Fruit fly (Drosophila melanogaster) whole organism, wandering third instar larva: ENCODE data around the gene CG31496.

Source experiments
- Abd-B ChIP-seq: fragments of >200 bp; optimal IDR thresholded peaks from 2 replicates; lab custom pipeline; 2017; ENCODE audit warnings: missing biosample characterization, missing genetic modification characterization
- CG32264 ChIP-seq: fragments of 200-800 bp; sonication (Bioruptor generic); optimal IDR thresholded peaks from 2 replicates; lab custom pipeline; 2016; ENCODE audit warnings: missing biosample characterization, missing genetic modification characterization
- CG9705 ChIP-seq: fragments of 200-800 bp; sonication (Bioruptor generic); optimal IDR thresholded peaks from 2 replicates; lab custom pipeline; 2018; ENCODE audit warnings: missing biosample characterization, mild to moderate bottlenecking, missing genetic modification characterization
- CrebA ChIP-seq: fragments of 200-800 bp; sonication (Bioruptor generic); optimal IDR thresholded peaks from 2 replicates; lab custom pipeline; 2016; ENCODE audit warnings: missing biosample characterization, mild to moderate bottlenecking, missing genetic modification characterization, borderline replicate concordance
- Dfd ChIP-seq: fragments of >200 bp; optimal IDR thresholded peaks from 2 replicates; lab custom pipeline; 2017; ENCODE audit warnings: missing biosample characterization, missing genetic modification characterization
- Dif ChIP-seq: fragments of 200-275, 200-300 bp; sonication (Bioruptor generic); optimal IDR thresholded peaks from 2 replicates; lab custom pipeline; 2018; ENCODE audit warnings: missing biosample characterization, missing genetic modification characterization; ENCODE audit not compliant: partially characterized antibody
- GATAd ChIP-seq: sonication (Bioruptor generic); optimal IDR thresholded peaks from 2 replicates; lab custom pipeline; 2016; ENCODE audit warnings: missing biosample characterization, missing genetic modification characterization
- HLH106 ChIP-seq: fragments of 200-800 bp; optimal IDR thresholded peaks from 3 replicates; lab custom pipeline; 2019; ENCODE audit warnings: missing biosample characterization, mild to moderate bottlenecking, missing genetic modification characterization, moderate library complexity
- Hnf4 ChIP-seq: fragments of 200-800 bp; sonication (Bioruptor generic); optimal IDR thresholded peaks from 2 replicates; lab custom pipeline; 2016; ENCODE audit warnings: missing biosample characterization, mild to moderate bottlenecking, missing genetic modification characterization
- Hr78 ChIP-seq: fragments of >200 bp; optimal IDR thresholded peaks from 2 replicates; lab custom pipeline; 2017; ENCODE audit warnings: missing biosample characterization, missing genetic modification characterization
- Hr83 ChIP-seq: fragments of 200-300 bp; sonication (Bioruptor generic); optimal IDR thresholded peaks from 2 replicates; lab custom pipeline; 2016; ENCODE audit warnings: missing biosample characterization, mild to moderate bottlenecking, missing genetic modification characterization, moderate library complexity; ENCODE audit not compliant: poor library complexity, severe bottlenecking
- Jra ChIP-seq: sonication (Bioruptor generic); optimal IDR thresholded peaks from 2 replicates; lab custom pipeline; 2016; ENCODE audit warnings: missing biosample characterization, missing genetic modification characterization
- Mio ChIP-seq: sonication (Bioruptor generic); optimal IDR thresholded peaks from 2 replicates; lab custom pipeline; 2016; ENCODE audit warnings: missing biosample characterization, missing genetic modification characterization
- Myc ChIP-seq: fragments of >200 bp; optimal IDR thresholded peaks from 2 replicates; lab custom pipeline; 2017
- N ChIP-seq: fragments of >200 bp; optimal IDR thresholded peaks from 2 replicates; lab custom pipeline; 2018; ENCODE audit warnings: missing biosample characterization, missing external identifiers, missing genetic modification characterization
- OdsH ChIP-seq: fragments of 200-800 bp; sonication (Bioruptor generic); optimal IDR thresholded peaks from 2 replicates; lab custom pipeline; 2016; ENCODE audit warnings: missing biosample characterization, mild to moderate bottlenecking, missing genetic modification characterization
- Rel ChIP-seq, 2 experiments: fragments of 200-800 bp; sonication (Bioruptor generic) in 1 of 2; optimal IDR thresholded peaks; 2 replicates in 1 of 2; 3 replicates in 1 of 2; lab custom pipeline; 2016 to 2019; ENCODE audit warnings: mild to moderate bottlenecking in 2 of 2, missing biosample characterization in 2 of 2, missing genetic modification characterization in 2 of 2, moderate library complexity in 1 of 2
- Sp1 ChIP-seq: fragments of 200-800 bp; sonication (Bioruptor generic); optimal IDR thresholded peaks from 3 replicates; lab custom pipeline; 2019; ENCODE audit warnings: missing biosample characterization, mild to moderate bottlenecking, missing genetic modification characterization, moderate library complexity
- Vsx2 ChIP-seq: fragments of 200-300, 225-300 bp; sonication (Bioruptor generic); optimal IDR thresholded peaks from 2 replicates; lab custom pipeline; 2018; ENCODE audit warnings: missing biosample characterization, missing genetic modification characterization; ENCODE audit not compliant: partially characterized antibody
- br ChIP-seq: fragments of 200-800 bp; sonication (Bioruptor generic); optimal IDR thresholded peaks from 2 replicates; lab custom pipeline; 2016; ENCODE audit warnings: missing biosample characterization, missing genetic modification characterization
- brk ChIP-seq: fragments of 200-800 bp; sonication (Bioruptor generic); optimal IDR thresholded peaks from 2 replicates; lab custom pipeline; 2016; ENCODE audit warnings: missing biosample characterization, mild to moderate bottlenecking, missing genetic modification characterization
- dl ChIP-seq, 2 experiments: fragments of 175-275, 200-275 bp in 1 of 2; fragments of 200-275 bp in 1 of 2; sonication (Bioruptor generic); optimal IDR thresholded peaks; lab custom pipeline; 2018; ENCODE audit warnings: mild to moderate bottlenecking in 2 of 2, missing biosample characterization in 2 of 2, missing genetic modification characterization in 2 of 2, moderate library complexity in 2 of 2; ENCODE audit not compliant: partially characterized antibody in 2 of 2, insufficient read depth in 1 of 2
- dmrt93B ChIP-seq: fragments of 200-800 bp; sonication (Bioruptor generic); optimal IDR thresholded peaks from 2 replicates; lab custom pipeline; 2018; ENCODE audit warnings: missing biosample characterization, mild to moderate bottlenecking, missing genetic modification characterization
- dsf ChIP-seq: sonication (Bioruptor generic); optimal IDR thresholded peaks from 2 replicates; lab custom pipeline; 2016; ENCODE audit warnings: missing biosample characterization, missing genetic modification characterization, borderline replicate concordance
- ey ChIP-seq: fragments of 200-800 bp; sonication (Bioruptor generic); optimal IDR thresholded peaks from 2 replicates; lab custom pipeline; 2016; ENCODE audit warnings: missing biosample characterization, missing genetic modification characterization
- foxo ChIP-seq, 2 experiments: fragments of 200-800 bp; sonication (Bioruptor generic); optimal IDR thresholded peaks; 2 replicates in 1 of 2; 3 replicates in 1 of 2; lab custom pipeline; 2016 to 2017; ENCODE audit warnings: missing biosample characterization in 2 of 2, missing genetic modification characterization in 2 of 2
- fru ChIP-seq: fragments of 200-800 bp; sonication (Bioruptor generic); optimal IDR thresholded peaks from 3 replicates; lab custom pipeline; 2016; ENCODE audit warnings: missing biosample characterization, mild to moderate bottlenecking, missing genetic modification characterization
- h ChIP-seq: fragments of 200-800 bp; sonication (Bioruptor generic); optimal IDR thresholded peaks from 3 replicates; lab custom pipeline; 2016; ENCODE audit warnings: missing biosample characterization, mild to moderate bottlenecking, missing genetic modification characterization
- jim ChIP-seq: fragments of 175-275, 200-325 bp; sonication (Bioruptor generic); optimal IDR thresholded peaks from 2 replicates; lab custom pipeline; 2016; ENCODE audit warnings: missing biosample characterization, mild to moderate bottlenecking, missing genetic modification characterization
- lola ChIP-seq: fragments of >200 bp; optimal IDR thresholded peaks from 2 replicates; lab custom pipeline; 2017; ENCODE audit warnings: missing biosample characterization, missing genetic modification characterization
- pan ChIP-seq: fragments of >200 bp; optimal IDR thresholded peaks from 2 replicates; lab custom pipeline; 2017
- psq ChIP-seq: fragments of 200-800 bp; sonication (Bioruptor generic); optimal IDR thresholded peaks from 3 replicates; lab custom pipeline; 2017; ENCODE audit warnings: missing biosample characterization, mild to moderate bottlenecking, missing genetic modification characterization, moderate library complexity
- rgr ChIP-seq: fragments of 200-800 bp; sonication (Bioruptor generic); optimal IDR thresholded peaks from 3 replicates; lab custom pipeline; 2016; ENCODE audit warnings: missing biosample characterization, mild to moderate bottlenecking, missing genetic modification characterization
- sage ChIP-seq: fragments of 200-800 bp; sonication (Bioruptor generic); optimal IDR thresholded peaks from 2 replicates; lab custom pipeline; 2016; ENCODE audit warnings: missing biosample characterization, mild to moderate bottlenecking, missing genetic modification characterization
- sv ChIP-seq: fragments of 200-800 bp; sonication (Bioruptor generic); optimal IDR thresholded peaks from 3 replicates; lab custom pipeline; 2016; ENCODE audit warnings: missing biosample characterization, missing genetic modification characterization
- tai ChIP-seq: sonication (Bioruptor generic); optimal IDR thresholded peaks from 2 replicates; lab custom pipeline; 2016; ENCODE audit warnings: missing biosample characterization, missing genetic modification characterization
- usp ChIP-seq: fragments of >200 bp; optimal IDR thresholded peaks from 2 replicates; lab custom pipeline; 2017; ENCODE audit warnings: missing biosample characterization, missing genetic modification characterization
- woc ChIP-seq: sonication (Bioruptor generic); optimal IDR thresholded peaks from 2 replicates; lab custom pipeline; 2016; ENCODE audit warnings: missing biosample characterization, mild to moderate bottlenecking, missing genetic modification characterization

CG31496 gene

DNA sequence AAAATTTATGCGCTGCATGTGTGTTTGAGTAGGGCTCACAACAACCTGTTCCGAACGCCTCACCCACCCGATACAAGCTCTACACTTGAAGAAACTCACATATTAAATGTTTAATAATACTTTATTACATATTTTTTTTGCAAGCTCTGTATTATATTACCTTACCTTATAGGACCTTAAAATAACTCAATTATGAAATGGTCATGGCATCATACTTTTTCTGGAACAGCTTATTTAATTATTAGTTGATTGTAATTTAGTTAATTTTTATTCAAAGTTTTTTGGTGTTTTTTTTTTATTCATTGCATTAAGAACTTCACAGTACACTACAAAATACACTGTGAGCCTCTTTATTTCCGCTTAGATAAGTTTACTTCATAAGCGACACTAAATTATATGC is 8.4 kb upstream of the CG31496 start:
- no peak for TF ChIP-seq Abd-B
- peak; percentile 41 for TF ChIP-seq rgr
- no peak for TF ChIP-seq br (GFP tag; lab: Kevin White, UChicago)
- TF ChIP-seq dmrt93B (GFP tag; lab: Kevin White, UChicago): no peak
- no peak for TF ChIP-seq Jra
- TF ChIP-seq CrebA (GFP tag; lab: Kevin White, UChicago): no peak
- TF ChIP-seq Dfd (GFP tag; lab: Kevin White, UChicago): no peak
- TF ChIP-seq h (GFP tag; lab: Kevin White, UChicago): peak; percentile 30
- TF ChIP-seq usp (GFP tag; lab: Kevin White, UChicago): no peak
- TF ChIP-seq Myc (lab: Kevin White, UChicago): no peak
- no peak for TF ChIP-seq Vsx2 (GFP tag; lab: Kevin White, UChicago)
- TF ChIP-seq Dif (GFP tag; lab: Kevin White, UChicago): no peak
- TF ChIP-seq sv (GFP tag; lab: Kevin White, UChicago): no peak
- TF ChIP-seq pan: no peak
- TF ChIP-seq Hr83: no peak
- TF ChIP-seq CG9705 (GFP tag; lab: Kevin White, UChicago): no peak
- no peak for TF ChIP-seq Mio
- TF ChIP-seq Hr78: no peak
- TF ChIP-seq Hnf4 (GFP tag; lab: Kevin White, UChicago): no peak
- TF ChIP-seq N: no peak
- TF ChIP-seq woc (GFP tag; lab: Kevin White, UChicago): peak; percentile 29
- no peak for TF ChIP-seq sage (GFP tag; lab: Kevin White, UChicago)
- no peak for TF ChIP-seq ey (GFP tag; lab: Kevin White, UChicago)
- no peak for TF ChIP-seq brk (GFP tag; lab: Kevin White, UChicago)
- TF ChIP-seq CG32264 (GFP tag; lab: Kevin White, UChicago): no peak
- no peak for TF ChIP-seq Rel (GFP tag; optimal IDR thresholded peaks at IDR 0.05; lab: Kevin White, UChicago)
- TF ChIP-seq Rel (tag; optimal IDR thresholded peaks at IDR 0.05; lab: Kevin White, UChicago): no peak
- peak; percentile 37 for TF ChIP-seq fru (GFP tag; lab: Kevin White, UChicago)
- peak; percentile 34 for TF ChIP-seq OdsH (GFP tag; lab: Kevin White, UChicago)
- peak in 1 of 2 experiments; percentile 29 for TF ChIP-seq foxo (GFP tag; optimal IDR thresholded peaks at IDR 0.05; lab: Kevin White, UChicago)
- TF ChIP-seq HLH106 (tag; lab: Kevin White, UChicago): peak; percentile 34
- TF ChIP-seq dl (GFP tag; optimal IDR thresholded peaks at IDR 0.05; lab: Kevin White, UChicago; ENCODE audit: insufficient read depth in 1 of 2, partially characterized antibody in 2 of 2): no peak
- no peak for TF ChIP-seq lola (GFP tag; lab: Kevin White, UChicago)
- TF ChIP-seq GATAd (GFP tag; lab: Kevin White, UChicago): no peak
- TF ChIP-seq dsf (GFP tag; lab: Kevin White, UChicago): no peak
- TF ChIP-seq tai (GFP tag; lab: Kevin White, UChicago): no peak
- TF ChIP-seq Sp1: peak; percentile 28
- peak; percentile 12 for TF ChIP-seq psq (GFP tag; lab: Kevin White, UChicago)
- TF ChIP-seq jim: no peak
- TF ChIP-seq, all 38 proteins: peak for 9

DNA sequence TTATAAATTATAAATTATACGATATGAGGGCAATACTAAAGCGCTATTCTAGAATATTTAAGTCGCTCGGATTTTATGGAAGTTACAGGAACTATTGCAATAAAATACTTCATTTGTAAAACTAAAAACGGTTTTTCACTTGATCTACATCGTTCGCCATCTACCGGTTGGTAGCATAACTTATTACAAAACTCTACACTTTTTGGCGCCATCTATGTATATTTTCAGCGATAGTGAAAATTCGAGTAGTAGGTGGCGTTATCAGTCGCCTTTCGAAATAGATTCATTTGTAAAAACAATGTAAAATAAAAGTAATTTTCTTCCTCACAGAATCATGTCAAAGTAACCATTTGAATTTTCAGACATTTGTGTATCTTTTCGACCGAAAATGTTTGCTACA is 1.6 kb downstream of the CG31496 start, which contains the start of gene nxf4:
Gene nxf4 (plus strand): TSS at position 286 of the 400 bp plus-strand sequence.
- TF ChIP-seq Dfd (GFP tag; lab: Kevin White, UChicago): no peak
- TF ChIP-seq Rel (GFP tag; optimal IDR thresholded peaks at IDR 0.05; lab: Kevin White, UChicago): no peak
- TF ChIP-seq Rel (tag; optimal IDR thresholded peaks at IDR 0.05; lab: Kevin White, UChicago): no peak
- TF ChIP-seq dsf (GFP tag; lab: Kevin White, UChicago): no peak
- TF ChIP-seq foxo (GFP tag; optimal IDR thresholded peaks at IDR 0.05; lab: Kevin White, UChicago): peak in 1 of 2 experiments; percentile 38
- no peak for TF ChIP-seq CG32264 (GFP tag; lab: Kevin White, UChicago)
- no peak for TF ChIP-seq psq (GFP tag; lab: Kevin White, UChicago)
- TF ChIP-seq Vsx2 (GFP tag; lab: Kevin White, UChicago): no peak
- TF ChIP-seq brk (GFP tag; lab: Kevin White, UChicago): no peak
- TF ChIP-seq Myc (lab: Kevin White, UChicago): no peak
- TF ChIP-seq CrebA (GFP tag; lab: Kevin White, UChicago): no peak
- TF ChIP-seq Hr78: no peak
- TF ChIP-seq dmrt93B (GFP tag; lab: Kevin White, UChicago): no peak
- TF ChIP-seq dl (GFP tag; optimal IDR thresholded peaks at IDR 0.05; lab: Kevin White, UChicago; ENCODE audit: insufficient read depth in 1 of 2, partially characterized antibody in 2 of 2): no peak
- no peak for TF ChIP-seq GATAd (GFP tag; lab: Kevin White, UChicago)
- TF ChIP-seq sv (GFP tag; lab: Kevin White, UChicago): peak; percentile 75
- no peak for TF ChIP-seq Mio
- peak; percentile 6 for TF ChIP-seq br (GFP tag; lab: Kevin White, UChicago)
- no peak for TF ChIP-seq Jra
- no peak for TF ChIP-seq N
- no peak for TF ChIP-seq Sp1
- TF ChIP-seq woc (GFP tag; lab: Kevin White, UChicago): no peak
- TF ChIP-seq h (GFP tag; lab: Kevin White, UChicago): peak; percentile 15
- TF ChIP-seq sage (GFP tag; lab: Kevin White, UChicago): no peak
- TF ChIP-seq rgr: peak; percentile 27
- TF ChIP-seq Abd-B: no peak
- no peak for TF ChIP-seq jim
- no peak for TF ChIP-seq Dif (GFP tag; lab: Kevin White, UChicago)
- no peak for TF ChIP-seq CG9705 (GFP tag; lab: Kevin White, UChicago)
- no peak for TF ChIP-seq pan
- TF ChIP-seq ey (GFP tag; lab: Kevin White, UChicago): no peak
- peak; percentile 28 for TF ChIP-seq HLH106 (tag; lab: Kevin White, UChicago)
- no peak for TF ChIP-seq usp (GFP tag; lab: Kevin White, UChicago)
- TF ChIP-seq lola (GFP tag; lab: Kevin White, UChicago): no peak
- TF ChIP-seq fru (GFP tag; lab: Kevin White, UChicago): peak; percentile 51
- TF ChIP-seq Hnf4 (GFP tag; lab: Kevin White, UChicago): peak; percentile 29
- peak; percentile 53 for TF ChIP-seq tai (GFP tag; lab: Kevin White, UChicago)
- peak; percentile 25 for TF ChIP-seq OdsH (GFP tag; lab: Kevin White, UChicago)
- no peak for TF ChIP-seq Hr83
